Worm (Caenorhabditis elegans) whole organism, mixed stage, embryonic: Measurements from ENCODE around the gene C16C8.11.
A peak's percentile ranks its signal among the peaks of the same experiment; 100 is the strongest.
"Not testable (repeated sequence)": the region's sequence is repeated elsewhere in the genome, so short reads cannot be mapped to it uniquely, and the experiment has no call there.

ENCODE experiments used
- M03D4.4 ChIP-seq: sonication (generic microtip); optimal IDR thresholded peaks from 2 replicates; lab custom pipeline; 2017; ENCODE audit warnings: mild to moderate bottlenecking, missing genetic modification characterization, missing compliant biosample characterization
- bed-3 ChIP-seq: fragments of 200-800 bp; sonication (Bioruptor generic); optimal IDR thresholded peaks from 3 replicates; lab custom pipeline; 2018; ENCODE audit warnings: mild to moderate bottlenecking, missing genetic modification characterization, moderate library complexity, missing compliant biosample characterization
- blmp-1 ChIP-seq: fragments of 150-350 bp; optimal IDR thresholded peaks from 2 replicates; lab custom pipeline; 2014; ENCODE audit warnings: missing biosample characterization, missing genetic modification characterization
- ceh-39 ChIP-seq: fragments of 150-350 bp; optimal IDR thresholded peaks from 2 replicates; lab custom pipeline; 2014; ENCODE audit warnings: missing biosample characterization, missing genetic modification characterization
- ceh-43 ChIP-seq: fragments of 200-800 bp; sonication (Bioruptor generic); optimal IDR thresholded peaks from 2 replicates; lab custom pipeline; 2018; ENCODE audit warnings: mild to moderate bottlenecking, missing genetic modification characterization, moderate library complexity, missing compliant biosample characterization
- ceh-83 ChIP-seq: fragments of 200-800 bp; sonication (Bioruptor generic); optimal IDR thresholded peaks from 2 replicates; lab custom pipeline; 2018; ENCODE audit warnings: mild to moderate bottlenecking, missing genetic modification characterization, missing compliant biosample characterization
- ces-1 ChIP-seq: fragments of 150-350 bp; optimal IDR thresholded peaks from 2 replicates; lab custom pipeline; 2014; ENCODE audit warnings: missing biosample characterization, missing genetic modification reagents, missing genetic modification characterization
- cnd-1 ChIP-seq: fragments of 200-800 bp; sonication (Bioruptor generic); optimal IDR thresholded peaks from 2 replicates; lab custom pipeline; 2018; ENCODE audit warnings: mild to moderate bottlenecking, missing genetic modification characterization, missing compliant biosample characterization
- drap-1 ChIP-seq: fragments of 200-800 bp; sonication (Bioruptor generic); optimal IDR thresholded peaks from 3 replicates; lab custom pipeline; 2018; ENCODE audit warnings: mild to moderate bottlenecking, missing genetic modification characterization, missing compliant biosample characterization
- elt-1 ChIP-seq: sonication (generic microtip); optimal IDR thresholded peaks from 2 replicates; lab custom pipeline; 2017; ENCODE audit warnings: missing genetic modification characterization, mild to moderate bottlenecking, missing compliant biosample characterization, antibody characterized with exemption, moderate library complexity, borderline replicate concordance; ENCODE audit not compliant: insufficient read depth
- elt-3 ChIP-seq: fragments of 150-350 bp; optimal IDR thresholded peaks from 2 replicates; lab custom pipeline; 2014; ENCODE audit warnings: missing biosample characterization, missing genetic modification characterization
- flh-1 ChIP-seq: fragments of 200-800 bp; sonication (Bioruptor generic); optimal IDR thresholded peaks from 2 replicates; lab custom pipeline; 2018; ENCODE audit warnings: mild to moderate bottlenecking, missing genetic modification characterization, moderate library complexity, missing compliant biosample characterization
- ham-2 ChIP-seq: fragments of 200-800 bp; sonication (Bioruptor generic); optimal IDR thresholded peaks from 2 replicates; lab custom pipeline; 2018; ENCODE audit warnings: mild to moderate bottlenecking, missing genetic modification characterization, missing compliant biosample characterization
- hlh-1 ChIP-seq: fragments of 150-350 bp; optimal IDR thresholded peaks from 2 replicates; lab custom pipeline; 2014; ENCODE audit warnings: missing biosample characterization, missing genetic modification reagents, missing genetic modification characterization
- lin-13 ChIP-seq: fragments of 150-350 bp; optimal IDR thresholded peaks from 2 replicates; lab custom pipeline; 2014; ENCODE audit warnings: missing biosample characterization, missing genetic modification characterization
- lin-32 ChIP-seq: fragments of 200-800 bp; sonication (Bioruptor generic); optimal IDR thresholded peaks from 2 replicates; lab custom pipeline; 2018; ENCODE audit warnings: mild to moderate bottlenecking, missing genetic modification characterization, missing compliant biosample characterization
- lsy-2 ChIP-seq: fragments of 150-350 bp; optimal IDR thresholded peaks from 2 replicates; lab custom pipeline; 2014; ENCODE audit warnings: missing biosample characterization, missing genetic modification characterization
- mab-5 ChIP-seq: fragments of 150-350 bp; optimal IDR thresholded peaks from 2 replicates; lab custom pipeline; 2014; ENCODE audit warnings: missing biosample characterization, missing genetic modification characterization
- mep-1 ChIP-seq: fragments of 150-350 bp; optimal IDR thresholded peaks from 2 replicates; lab custom pipeline; 2017; ENCODE audit warnings: missing biosample characterization, missing genetic modification reagents, missing genetic modification characterization, inconsistent platforms
- mls-2 ChIP-seq: sonication (generic microtip); optimal IDR thresholded peaks from 2 replicates; lab custom pipeline; 2016; ENCODE audit warnings: mild to moderate bottlenecking, missing genetic modification characterization, moderate library complexity, missing compliant biosample characterization
- nhr-12 ChIP-seq: fragments of 150-350 bp; optimal IDR thresholded peaks from 2 replicates; lab custom pipeline; 2014; ENCODE audit warnings: missing biosample characterization, missing genetic modification characterization
- nhr-2 ChIP-seq: fragments of 150-350 bp; optimal IDR thresholded peaks from 2 replicates; lab custom pipeline; 2014; ENCODE audit warnings: missing biosample characterization, missing genetic modification characterization
- nhr-237 ChIP-seq: fragments of 150-350 bp; optimal IDR thresholded peaks from 2 replicates; lab custom pipeline; 2014; ENCODE audit warnings: missing biosample characterization, missing genetic modification characterization
- nhr-28 ChIP-seq: fragments of 150-350 bp; optimal IDR thresholded peaks from 2 replicates; lab custom pipeline; 2014; ENCODE audit warnings: missing biosample characterization, missing genetic modification characterization
- nhr-76 ChIP-seq: sonication (generic microtip); optimal IDR thresholded peaks from 2 replicates; lab custom pipeline; 2017; ENCODE audit warnings: missing biosample characterization, missing genetic modification characterization
- pha-4 ChIP-seq: fragments of 150-350 bp; optimal IDR thresholded peaks from 2 replicates; lab custom pipeline; 2018; ENCODE audit warnings: missing biosample characterization, missing genetic modification reagents, missing genetic modification characterization
- sem-2 ChIP-seq: fragments of 200-800 bp; sonication (Bioruptor generic); optimal IDR thresholded peaks from 2 replicates; lab custom pipeline; 2018; ENCODE audit warnings: mild to moderate bottlenecking, missing genetic modification characterization, missing compliant biosample characterization
- snpc-4 ChIP-seq: fragments of 150-350 bp; optimal IDR thresholded peaks from 2 replicates; lab custom pipeline; 2014; ENCODE audit warnings: missing biosample characterization, missing genetic modification characterization
- sptf-1 ChIP-seq: sonication (generic microtip); optimal IDR thresholded peaks from 2 replicates; lab custom pipeline; 2017; ENCODE audit warnings: mild to moderate bottlenecking, missing genetic modification characterization, moderate library complexity, missing compliant biosample characterization
- tbx-8 ChIP-seq: fragments of 200-800 bp; sonication (Bioruptor generic); optimal IDR thresholded peaks from 2 replicates; lab custom pipeline; 2018; ENCODE audit warnings: mild to moderate bottlenecking, missing genetic modification characterization, moderate library complexity, missing compliant biosample characterization
- unc-120 ChIP-seq: sonication (generic microtip); optimal IDR thresholded peaks from 2 replicates; lab custom pipeline; 2017; ENCODE audit warnings: missing genetic modification characterization, missing compliant biosample characterization; ENCODE audit not compliant: poor library complexity, severe bottlenecking
- unc-39 ChIP-seq: fragments of 150-350 bp; optimal IDR thresholded peaks from 2 replicates; lab custom pipeline; 2014; ENCODE audit warnings: missing biosample characterization, missing genetic modification characterization
- unc-62 ChIP-seq: fragments of 150-350 bp; optimal IDR thresholded peaks from 2 replicates; lab custom pipeline; 2014; ENCODE audit warnings: missing biosample characterization, missing genetic modification reagents, missing genetic modification characterization
- zip-8 ChIP-seq: fragments of 150-350 bp; optimal IDR thresholded peaks from 2 replicates; lab custom pipeline; 2014; ENCODE audit warnings: missing biosample characterization, missing genetic modification characterization
- ztf-11 ChIP-seq: fragments of 150-350 bp; optimal IDR thresholded peaks from 2 replicates; lab custom pipeline; 2014; ENCODE audit warnings: missing biosample characterization, missing genetic modification characterization

The C16C8.11 gene

ce11 chrII:3490797-3491196 lies 37.3 kb downstream of the C16C8.11 start, which contains the start of gene fbxb-112:
TSS of gene fbxb-112 (plus strand) at chrII:3491097.
- not testable (repeated sequence) for TF ChIP-seq unc-39, blmp-1, bed-3

ce11 chrII:3499386-3499785 lies 45.9 kb downstream of the C16C8.11 start, which contains the start of gene Y49F6B.9:
TSS of gene Y49F6B.9 (minus strand) at chrII:3499387.
- TF ChIP-seq mab-5 (tag; lab: Kevin White, UChicago) = no peak

- no peak for TF ChIP-seq nhr-76 (tag; lab: Kevin White, UChicago)
- no peak for TF ChIP-seq ceh-83 (GFP tag; lab: Kevin White, UChicago)
- no peak for TF ChIP-seq lin-13
- no peak for TF ChIP-seq bed-3
- TF ChIP-seq tbx-8 (GFP tag; lab: Kevin White, UChicago) = no peak
- no peak for TF ChIP-seq flh-1 (GFP tag; lab: Kevin White, UChicago)
- no peak for TF ChIP-seq ceh-39
- TF ChIP-seq sptf-1 (tag; lab: Kevin White, UChicago) = no peak
- TF ChIP-seq ham-2 = no peak
- no peak for TF ChIP-seq nhr-28 (tag; lab: Kevin White, UChicago)
- TF ChIP-seq zip-8 (tag; lab: Kevin White, UChicago) = no peak
- TF ChIP-seq cnd-1 = no peak
- no peak for TF ChIP-seq unc-39
- TF ChIP-seq sem-2 (GFP tag; lab: Kevin White, UChicago) = no peak
- TF ChIP-seq lin-32 (GFP tag; lab: Kevin White, UChicago) = no peak
- no peak for TF ChIP-seq blmp-1
- TF ChIP-seq hlh-1 = no peak
- no peak for TF ChIP-seq nhr-2
- no peak for TF ChIP-seq ztf-11 (tag; lab: Kevin White, UChicago)
- TF ChIP-seq mab-5 (tag; lab: Kevin White, UChicago) = no peak
Observed at ce11 chrII:3500373-3500772, 46.9 kb downstream of the C16C8.11 start.

ce11 chrII:3502011-3502410 lies 48.5 kb downstream of the C16C8.11 start:
- TF ChIP-seq nhr-28 (tag; lab: Kevin White, UChicago) = no peak
- TF ChIP-seq elt-3 (tag; lab: Kevin White, UChicago) = no peak
- no peak for TF ChIP-seq lsy-2 (tag; lab: Kevin White, UChicago)

- TF ChIP-seq drap-1 (GFP tag; lab: Kevin White, UChicago) (no peak), M03D4.4 (tag; lab: Kevin White, UChicago) (no peak), nhr-28 (tag; lab: Kevin White, UChicago) (no peak), cnd-1 (peak; percentile 48), lin-32 (GFP tag; lab: Kevin White, UChicago) (no peak), ceh-83 (GFP tag; lab: Kevin White, UChicago) (no peak), ceh-39 (peak; percentile 5), ham-2 (no peak), mab-5 (tag; lab: Kevin White, UChicago) (peak; percentile 65), sem-2 (GFP tag; lab: Kevin White, UChicago) (no peak), zip-8 (tag; lab: Kevin White, UChicago) (no peak), snpc-4 (tag; lab: Kevin White, UChicago) (no peak), lin-13 (peak; percentile 73), pha-4 (peak; percentile 46), unc-120 (peak; percentile 25), unc-39 (no peak), nhr-237 (tag; lab: Kevin White, UChicago) (peak; percentile 46), mls-2 (tag; lab: Kevin White, UChicago) (peak; percentile 53), ztf-11 (tag; lab: Kevin White, UChicago) (no peak), elt-3 (tag; lab: Kevin White, UChicago) (no peak), lsy-2 (tag; lab: Kevin White, UChicago) (peak; percentile 51), nhr-2 (no peak), nhr-76 (tag; lab: Kevin White, UChicago) (no peak), nhr-12 (tag; lab: Kevin White, UChicago) (no peak), ces-1 (peak; percentile 99), blmp-1 (no peak), sptf-1 (tag; lab: Kevin White, UChicago) (peak; percentile 68), hlh-1 (no peak), mep-1 (tag; lab: Kevin White, UChicago) (peak; percentile 58), elt-1 (no peak), unc-62 (GFP tag; lab: Kevin White, UChicago) (no peak), flh-1 (GFP tag; lab: Kevin White, UChicago) (no peak), ceh-43 (GFP tag; lab: Kevin White, UChicago) (peak; percentile 5), tbx-8 (GFP tag; lab: Kevin White, UChicago) (peak; percentile 21), bed-3 (peak; percentile 9)
- TF ChIP-seq, all 35 proteins: peak for 15
Observed at ce11 chrII:3502520-3503323, 49.2 kb downstream of the C16C8.11 start, which contains the start of the genes col-71 and Y49F6B.2. TSS of gene col-71 (minus strand) at chrII:3502570. TSS of gene Y49F6B.2 (plus strand) at chrII:3502968.
